Worm (Caenorhabditis elegans) whole organism, midembryonic: Measurements from ENCODE around the gene twk-44.

Experiments used
- T22C8.4 ChIP-seq: fragments of 200-800 bp; sonication (Bioruptor generic); IDR thresholded peaks from 2 replicates; pipeline ENCODE4 v1.3.6; 2022; ENCODE audit warnings: missing genetic modification characterization, missing compliant biosample characterization
- flt-1 ChIP-seq: fragments of 200-800 bp; sonication (Bioruptor generic); IDR thresholded peaks from 2 replicates; pipeline ENCODE4 v1.3.6; 2022; ENCODE audit warnings: missing genetic modification characterization, missing compliant biosample characterization
- klf-2 ChIP-seq: fragments of 200-800 bp; sonication (Bioruptor generic); conservative IDR thresholded peaks from 2 replicates; pipeline ENCODE4 v1.3.6; 2022; ENCODE audit warnings: missing genetic modification reagents, missing genetic modification characterization, missing compliant biosample characterization
- ref-1 ChIP-seq: fragments of 200-800 bp; sonication (Bioruptor generic); conservative IDR thresholded peaks from 2 replicates; pipeline ENCODE4 v1.3.6; 2022; ENCODE audit warnings: missing genetic modification reagents, missing genetic modification characterization, missing compliant biosample characterization
- tab-1 ChIP-seq: fragments of 200-800 bp; sonication (Bioruptor generic); IDR thresholded peaks from 2 replicates; pipeline ENCODE4 v1.3.6; 2022; ENCODE audit warnings: missing genetic modification characterization, missing compliant biosample characterization
- ztf-29 ChIP-seq: fragments of 200-800 bp; sonication (Bioruptor generic); IDR thresholded peaks from 2 replicates; pipeline ENCODE4 v1.3.6; 2022; ENCODE audit warnings: missing genetic modification reagents, missing genetic modification characterization, missing compliant biosample characterization

DNA sequence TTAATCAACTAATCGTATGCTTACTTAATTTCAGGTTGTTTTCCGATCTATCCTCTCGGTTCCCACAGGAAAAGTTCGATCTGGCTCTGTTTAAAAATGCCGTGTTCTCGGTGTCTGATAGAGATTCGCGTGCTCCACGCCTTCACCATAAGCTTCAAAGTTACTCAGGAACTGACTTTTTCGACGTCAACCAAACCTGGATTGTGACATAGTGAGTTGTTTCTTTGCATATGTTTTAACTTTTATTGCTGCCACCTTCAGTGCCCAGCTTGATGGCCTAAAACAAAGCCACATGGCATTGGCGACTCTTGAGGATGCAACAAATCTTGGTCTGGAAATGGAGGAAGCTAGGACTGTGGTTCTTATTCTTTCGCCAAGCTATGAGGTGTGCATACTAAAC lies 41.0 kb downstream of the twk-44 start:
- TF ChIP-seq tab-1 (no peak), ref-1 (GFP tag; lab: Robert Waterston, UW) (no peak), flt-1 (GFP tag; lab: Robert Waterston, UW) (no peak), ztf-29 (GFP tag; lab: Robert Waterston, UW) (no peak), T22C8.4 (GFP tag; lab: Robert Waterston, UW) (no peak), klf-2 (GFP tag; lab: Robert Waterston, UW) (no peak)
